Worm (Caenorhabditis elegans): Measurements from ENCODE around the gene srx-14.

DNA sequence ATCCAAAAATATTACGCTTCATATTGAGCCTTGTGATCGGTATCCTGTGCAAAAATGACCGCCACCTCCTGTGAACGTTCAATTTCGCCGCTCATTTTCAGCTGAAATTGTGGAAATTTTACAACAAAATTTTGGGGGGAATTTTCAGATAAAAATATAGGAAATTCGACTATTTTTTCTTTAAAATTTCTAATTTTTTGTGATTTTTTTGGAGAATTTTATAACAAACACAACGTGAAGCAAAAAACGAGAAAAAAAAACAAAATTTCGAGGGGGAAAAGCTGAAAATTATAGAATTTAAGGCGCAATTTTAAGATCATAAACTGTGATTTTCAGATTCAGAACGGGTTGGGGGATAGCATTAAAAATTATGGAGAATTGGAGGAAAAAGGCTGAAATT lies 26.6 kb downstream of the srx-14 start, which contains the start of gene csn-4:
- TF ChIP-seq unc-55 (GFP tag; optimal IDR thresholded peaks at IDR 0.05) (no peak), ceh-2 (tag; optimal IDR thresholded peaks at IDR 0.05) (no peak), ceh-22 (tag; optimal IDR thresholded peaks at IDR 0.05) (no peak), hlh-30 (tag; optimal IDR thresholded peaks at IDR 0.05; ENCODE audit: insufficient read depth) (no peak), fkh-10 (GFP tag; optimal IDR thresholded peaks at IDR 0.05) (no peak), lin-11 (tag; optimal IDR thresholded peaks at IDR 0.05) (no peak)

Measured in whole organism, late embryonic.